Fruit fly (Drosophila melanogaster) whole organism, adult: ENCODE results near the gene CG16790.
A peak's percentile ranks its signal among the peaks of the same experiment; 100 is the strongest.

Experiments used
- CG33017 ChIP-seq: fragments of 200-800 bp; sonication (Bioruptor generic); optimal IDR thresholded peaks from 2 replicates; lab custom pipeline; 2018; ENCODE audit warnings: missing biosample characterization, mild to moderate bottlenecking, missing genetic modification characterization, moderate library complexity
- CG5204 ChIP-seq: fragments of 200-800 bp; sonication (Bioruptor generic); optimal IDR thresholded peaks from 2 replicates; lab custom pipeline; 2016; ENCODE audit warnings: missing biosample characterization, missing genetic modification characterization
- Mnt ChIP-seq: fragments of 200-800 bp; sonication (Bioruptor generic); optimal IDR thresholded peaks from 2 replicates; lab custom pipeline; 2016; ENCODE audit warnings: missing biosample characterization, mild to moderate bottlenecking, missing genetic modification characterization
- kay ChIP-seq: fragments of 200-800 bp; sonication (Bioruptor generic); peaks from one replicate; lab custom pipeline; 2016; ENCODE audit warnings: missing biosample characterization, missing genetic modification characterization, borderline replicate concordance
- ovo ChIP-seq: fragments of 200-800 bp; sonication (Bioruptor generic); optimal IDR thresholded peaks from 2 replicates; lab custom pipeline; 2016; ENCODE audit warnings: missing biosample characterization, missing genetic modification characterization
- tj ChIP-seq: fragments of 200-800 bp; sonication (Bioruptor generic); optimal IDR thresholded peaks from 3 replicates; lab custom pipeline; 2017; ENCODE audit warnings: missing biosample characterization, mild to moderate bottlenecking, missing genetic modification characterization, moderate library complexity
- toe ChIP-seq: fragments of 200-800 bp; sonication (Bioruptor generic); optimal IDR thresholded peaks from 2 replicates; lab custom pipeline; 2016; ENCODE audit warnings: missing biosample characterization, missing genetic modification characterization

dm6 chr3R:9570657-9571056 lies 643 bp upstream of the CG16790 start:
- TF ChIP-seq ovo (GFP tag; lab: Kevin White, UChicago) (no peak), CG5204 (GFP tag; lab: Kevin White, UChicago) (no peak), toe (no peak), CG33017 (peak; percentile 10), tj (GFP tag; lab: Kevin White, UChicago) (no peak), kay (GFP tag; lab: Kevin White, UChicago) (no peak), Mnt (GFP tag; lab: Kevin White, UChicago) (peak; percentile 30)
